Worm (Caenorhabditis elegans): ENCODE measurements around the gene C14B1.3.

DNA sequence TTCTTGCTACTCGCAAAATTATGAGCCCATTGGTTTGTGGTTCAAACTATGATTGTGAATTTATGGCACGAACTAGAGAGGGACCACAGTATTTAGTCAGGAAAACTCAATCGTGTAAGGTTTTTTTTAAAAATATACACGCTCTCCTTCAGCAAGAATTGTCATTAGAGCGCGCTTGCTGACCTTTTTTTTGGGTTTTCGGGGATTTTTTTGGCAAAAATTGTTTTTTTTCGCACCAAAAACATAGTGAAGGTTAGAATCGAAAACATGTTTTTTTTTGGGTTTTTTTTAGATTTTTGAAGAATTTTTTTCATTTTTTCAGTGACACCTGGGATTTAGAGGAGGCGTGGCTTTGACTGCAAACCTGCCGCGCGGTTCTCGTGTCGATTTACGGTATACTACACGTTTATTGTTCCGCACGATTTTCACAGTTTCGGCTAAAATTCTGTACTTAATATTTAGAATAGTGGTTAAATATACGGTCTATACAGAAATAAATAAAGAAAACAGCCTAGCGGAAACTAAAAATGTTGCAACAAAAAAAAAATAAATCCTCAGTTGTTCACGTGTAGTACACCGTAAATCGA is 12.8 kb downstream of the C14B1.3 start:
- no peak for TF ChIP-seq egl-5 (tag; optimal IDR thresholded peaks at IDR 0.05)
- TF ChIP-seq nhr-237 (tag; optimal IDR thresholded peaks at IDR 0.05), result no peak
- no peak for TF ChIP-seq jun-1 (tag; optimal IDR thresholded peaks at IDR 0.05)
- no peak for TF ChIP-seq ztf-4 (tag; optimal IDR thresholded peaks at IDR 0.05)
- TF ChIP-seq ceh-9 (tag; optimal IDR thresholded peaks at IDR 0.05), result no peak
- no peak for TF ChIP-seq unc-39 (tag; optimal IDR thresholded peaks at IDR 0.05)
- no peak for TF ChIP-seq elt-3 (tag; optimal IDR thresholded peaks at IDR 0.05)

Data from whole organism, L3 larva.